Fruit fly (Drosophila melanogaster) whole organism, embryonic: ENCODE data around the gene dnc.
A peak's percentile ranks its signal among the peaks of the same experiment; 100 is the strongest.

Source experiments
- CG10959 ChIP-seq: fragments of 200-800 bp; sonication (Bioruptor generic); IDR thresholded peaks from 2 replicates; pipeline ENCODE4 v1.3.6; 2022; ENCODE audit warnings: missing biosample characterization, missing genetic modification characterization
- CG11247 ChIP-seq: fragments of 200-800 bp; sonication (Bioruptor generic); IDR thresholded peaks from 2 replicates; pipeline ENCODE4 v1.3.6; 2022; ENCODE audit warnings: missing biosample characterization, missing genetic modification characterization
- CG11398 ChIP-seq: fragments of 200-800 bp; sonication (Bioruptor generic); optimal IDR thresholded peaks from 2 replicates; lab custom pipeline; 2016; ENCODE audit warnings: missing biosample characterization, missing genetic modification characterization
- CG14441 ChIP-seq: fragments of 200-800 bp; sonication (Bioruptor generic); IDR thresholded peaks from 2 replicates; pipeline ENCODE4 v1.3.6; 2022; ENCODE audit warnings: missing biosample characterization, missing genetic modification characterization
- CG15514 ChIP-seq: fragments of 200-800 bp; sonication (Bioruptor generic); optimal IDR thresholded peaks from 3 replicates; lab custom pipeline; 2017; ENCODE audit warnings: missing biosample characterization, missing genetic modification characterization, mild to moderate bottlenecking, moderate library complexity, missing genetic modification reagents
- CG15601 ChIP-seq: fragments of 200-800 bp; sonication (Bioruptor generic); optimal IDR thresholded peaks from 3 replicates; lab custom pipeline; 2019; ENCODE audit warnings: missing biosample characterization, mild to moderate bottlenecking, missing genetic modification characterization, moderate library complexity
- CG17568 ChIP-seq: fragments of 200-800 bp; sonication (Bioruptor generic); optimal IDR thresholded peaks from 2 replicates; lab custom pipeline; 2018; ENCODE audit warnings: missing biosample characterization, mild to moderate bottlenecking, missing genetic modification characterization, moderate library complexity
- CG2875 ChIP-seq: fragments of 200-800 bp; sonication (Bioruptor generic); optimal IDR thresholded peaks from 2 replicates; lab custom pipeline; 2017; ENCODE audit warnings: missing biosample characterization, mild to moderate bottlenecking, missing genetic modification characterization, missing genetic modification reagents
- CG2889 ChIP-seq: fragments of 200-800 bp; sonication (Bioruptor generic); IDR thresholded peaks from 3 replicates; pipeline ENCODE4 v1.3.6; 2022; ENCODE audit warnings: missing biosample characterization, missing genetic modification characterization
- CG3065 ChIP-seq: fragments of 200-800 bp; sonication (Bioruptor generic); optimal IDR thresholded peaks from 2 replicates; lab custom pipeline; 2016; ENCODE audit warnings: missing biosample characterization, missing genetic modification characterization
- CG3726 ChIP-seq: fragments of 200-800 bp; sonication (Bioruptor generic); IDR thresholded peaks from 3 replicates; pipeline ENCODE4, ENCODE4 v1.3.6; 2022; ENCODE audit warnings: missing biosample characterization, missing genetic modification characterization
- CG43689 ChIP-seq: fragments of 200-800 bp; sonication (Bioruptor generic); IDR thresholded peaks from 2 replicates; pipeline ENCODE4 v1.3.6; 2022; ENCODE audit warnings: missing biosample characterization, missing genetic modification characterization
- CG4424 ChIP-seq: fragments of 200-800 bp; sonication (Bioruptor generic); optimal IDR thresholded peaks from 3 replicates; lab custom pipeline; 2016; ENCODE audit warnings: missing biosample characterization, missing genetic modification characterization
- CG6175 ChIP-seq: fragments of 200-800 bp; sonication (Bioruptor generic); IDR thresholded peaks from 3 replicates; pipeline ENCODE4 v1.3.6; 2022; ENCODE audit warnings: missing biosample characterization, missing genetic modification characterization
- CG6689 ChIP-seq: fragments of 200-800 bp; sonication (Bioruptor generic); IDR thresholded peaks from 2 replicates; pipeline ENCODE4 v1.3.6; 2022; ENCODE audit warnings: missing biosample characterization, missing genetic modification characterization
- CG6791 ChIP-seq: fragments of 200-800 bp; sonication (Bioruptor generic); IDR thresholded peaks from 3 replicates; pipeline ENCODE4 v1.3.6; 2022; ENCODE audit warnings: missing biosample characterization, missing genetic modification characterization; ENCODE audit not compliant: partially characterized antibody
- CG6854 ChIP-seq: fragments of 200-800 bp; sonication (Bioruptor generic); optimal IDR thresholded peaks from 3 replicates; lab custom pipeline; 2017; ENCODE audit warnings: missing biosample characterization, mild to moderate bottlenecking, missing genetic modification characterization
- CG7745 ChIP-seq: fragments of 200-800 bp; sonication (Bioruptor generic); optimal IDR thresholded peaks from 2 replicates; lab custom pipeline; 2018; ENCODE audit warnings: missing biosample characterization, mild to moderate bottlenecking, missing genetic modification characterization, moderate library complexity
- CG8765 ChIP-seq: fragments of 200-800 bp; sonication (Bioruptor generic); IDR thresholded peaks from 2 replicates; pipeline ENCODE4 v1.3.6; 2022; ENCODE audit warnings: missing biosample characterization, missing genetic modification characterization
- Camta ChIP-seq: fragments of 200-800 bp; sonication (Bioruptor generic); optimal IDR thresholded peaks from 2 replicates; lab custom pipeline; 2016; ENCODE audit warnings: missing biosample characterization, missing genetic modification characterization
- Dref ChIP-seq: fragments of 200-800 bp; sonication (Bioruptor generic); IDR thresholded peaks from 2 replicates; pipeline ENCODE4 v1.3.6; 2022; ENCODE audit warnings: missing biosample characterization, missing genetic modification characterization
- Ets97D ChIP-seq: fragments of 200-800 bp; sonication (Bioruptor generic); optimal IDR thresholded peaks from 3 replicates; lab custom pipeline; 2016; ENCODE audit warnings: missing biosample characterization, missing genetic modification characterization
- Gug ChIP-seq: fragments of 200-800 bp; sonication (Bioruptor generic); IDR thresholded peaks from 4 replicates; pipeline ENCODE4 v1.3.6; 2022; ENCODE audit warnings: missing biosample characterization, missing genetic modification characterization
- HLH4C ChIP-seq: fragments of 200-800 bp; sonication (Bioruptor generic); IDR thresholded peaks from 3 replicates; pipeline ENCODE4 v1.3.6; 2022; ENCODE audit warnings: missing biosample characterization, missing genetic modification characterization; ENCODE audit not compliant: partially characterized antibody
- HmgD ChIP-seq: fragments of 200-800 bp; sonication (Bioruptor generic); optimal IDR thresholded peaks from 3 replicates; lab custom pipeline; 2016; ENCODE audit warnings: missing biosample characterization, missing genetic modification characterization
- Lhr ChIP-seq: fragments of 200-800 bp; sonication (Bioruptor generic); optimal IDR thresholded peaks from 3 replicates; lab custom pipeline; 2017; ENCODE audit warnings: mild to moderate bottlenecking, missing biosample characterization, missing genetic modification reagents, missing genetic modification characterization
- Meics ChIP-seq: fragments of 200-800 bp; sonication (Bioruptor generic); optimal IDR thresholded peaks from 2 replicates; lab custom pipeline; 2017; ENCODE audit warnings: missing biosample characterization, mild to moderate bottlenecking, missing genetic modification characterization
- Nf-YC ChIP-seq: fragments of 200-800 bp; optimal IDR thresholded peaks from 3 replicates; lab custom pipeline; 2019; ENCODE audit warnings: missing biosample characterization, mild to moderate bottlenecking, missing genetic modification characterization, moderate library complexity
- Sin3A ChIP-seq: fragments of >200 bp; optimal IDR thresholded peaks from 2 replicates; lab custom pipeline; 2018
- Stat92E ChIP-seq, 3 experiments: fragments of >200 bp in 2 of 3; fragments of 200-800 bp in 1 of 3; sonication (Bioruptor generic) in 1 of 3; optimal IDR thresholded peaks; 2 replicates each; lab custom pipeline; 2017 to 2019; ENCODE audit warnings: missing biosample characterization in 3 of 3, missing genetic modification characterization in 3 of 3, mild to moderate bottlenecking in 1 of 3, moderate library complexity in 1 of 3
- TFAM ChIP-seq: fragments of 200-800 bp; sonication (Bioruptor generic); optimal IDR thresholded peaks from 2 replicates; lab custom pipeline; 2017; ENCODE audit warnings: missing biosample characterization, missing genetic modification characterization, inconsistent platforms
- ara ChIP-seq: fragments of 200-800 bp; sonication (Bioruptor generic); IDR thresholded peaks from 2 replicates; pipeline ENCODE4 v1.3.6; 2022; ENCODE audit warnings: missing biosample characterization, missing genetic modification characterization
- br ChIP-seq: fragments of >200 bp; optimal IDR thresholded peaks from 2 replicates; lab custom pipeline; 2017
- cato ChIP-seq: fragments of 200-800 bp; sonication (Bioruptor generic); optimal IDR thresholded peaks from 2 replicates; lab custom pipeline; 2016; ENCODE audit warnings: missing biosample characterization, missing genetic modification characterization, borderline replicate concordance
- crc ChIP-seq: fragments of 200-800 bp; sonication (Bioruptor generic); optimal IDR thresholded peaks from 2 replicates; lab custom pipeline; 2016; ENCODE audit warnings: missing biosample characterization, missing genetic modification characterization
- dan ChIP-seq: fragments of 200-800 bp; sonication (Bioruptor generic); IDR thresholded peaks from 2 replicates; pipeline ENCODE4 v1.3.6; 2022; ENCODE audit warnings: missing biosample characterization, missing genetic modification characterization
- eve ChIP-seq, 2 experiments: fragments of >200 bp; optimal IDR thresholded peaks; 2 replicates each; lab custom pipeline; 2017; ENCODE audit warnings: missing biosample characterization in 2 of 2, missing genetic modification characterization in 2 of 2
- fu2 ChIP-seq: fragments of 200-800 bp; sonication (Bioruptor generic); optimal IDR thresholded peaks from 2 replicates; lab custom pipeline; 2016; ENCODE audit warnings: missing biosample characterization, missing genetic modification characterization
- gcm2 ChIP-seq: fragments of 200-800 bp; sonication (Bioruptor generic); optimal IDR thresholded peaks from 2 replicates; lab custom pipeline; 2016; ENCODE audit warnings: missing biosample characterization, missing genetic modification characterization
- gsb ChIP-seq: fragments of 200-800 bp; sonication (Bioruptor generic); IDR thresholded peaks from 2 replicates; pipeline ENCODE4 v1.3.6; 2022; ENCODE audit warnings: missing biosample characterization, missing genetic modification characterization
- mam ChIP-seq: fragments of 200-800 bp; sonication (Bioruptor generic); optimal IDR thresholded peaks from 3 replicates; lab custom pipeline; 2016; ENCODE audit warnings: missing biosample characterization, missing genetic modification characterization
- nerfin-1 ChIP-seq: fragments of 200-800 bp; sonication (Bioruptor generic); optimal IDR thresholded peaks from 3 replicates; lab custom pipeline; 2019; ENCODE audit warnings: missing biosample characterization, mild to moderate bottlenecking, missing genetic modification characterization, moderate library complexity
- org-1 ChIP-seq: fragments of 200-800 bp; sonication (Bioruptor generic); optimal IDR thresholded peaks from 2 replicates; lab custom pipeline; 2017; ENCODE audit warnings: missing biosample characterization, missing genetic modification characterization
- repo ChIP-seq: fragments of 200-800 bp; sonication (Bioruptor generic); optimal IDR thresholded peaks from 2 replicates; lab custom pipeline; 2016; ENCODE audit warnings: missing biosample characterization, missing genetic modification characterization
- salm ChIP-seq: fragments of 200-800 bp; sonication (Bioruptor generic); optimal IDR thresholded peaks from 2 replicates; lab custom pipeline; 2018; ENCODE audit warnings: missing biosample characterization, mild to moderate bottlenecking, missing genetic modification characterization
- schlank ChIP-seq: fragments of 200-800 bp; sonication (Bioruptor generic); optimal IDR thresholded peaks from 2 replicates; lab custom pipeline; 2018; ENCODE audit warnings: missing biosample characterization, mild to moderate bottlenecking, missing genetic modification characterization
- seq ChIP-seq: fragments of 200-800 bp; sonication (Bioruptor generic); IDR thresholded peaks from 2 replicates; pipeline ENCODE4 v1.3.6; 2022; ENCODE audit warnings: missing biosample characterization, missing genetic modification characterization
- so ChIP-seq: fragments of 200-800 bp; sonication (Bioruptor generic); IDR thresholded peaks from 3 replicates; pipeline ENCODE4 v1.3.6; 2022; ENCODE audit warnings: missing biosample characterization, missing genetic modification characterization
- stwl ChIP-seq: fragments of 200-800 bp; sonication (Bioruptor generic); optimal IDR thresholded peaks from 3 replicates; lab custom pipeline; 2018; ENCODE audit warnings: missing biosample characterization, mild to moderate bottlenecking, missing genetic modification characterization, moderate library complexity
- trh ChIP-seq: fragments of 200-800 bp; sonication (Bioruptor generic); optimal IDR thresholded peaks from 2 replicates; lab custom pipeline; 2016; ENCODE audit warnings: missing biosample characterization, missing genetic modification characterization
- vnd ChIP-seq: fragments of 200-800 bp; sonication (Bioruptor generic); IDR thresholded peaks from 3 replicates; pipeline ENCODE4 v1.3.6; 2022; ENCODE audit warnings: missing biosample characterization, missing genetic modification characterization; ENCODE audit not compliant: partially characterized antibody

The dnc gene

DNA sequence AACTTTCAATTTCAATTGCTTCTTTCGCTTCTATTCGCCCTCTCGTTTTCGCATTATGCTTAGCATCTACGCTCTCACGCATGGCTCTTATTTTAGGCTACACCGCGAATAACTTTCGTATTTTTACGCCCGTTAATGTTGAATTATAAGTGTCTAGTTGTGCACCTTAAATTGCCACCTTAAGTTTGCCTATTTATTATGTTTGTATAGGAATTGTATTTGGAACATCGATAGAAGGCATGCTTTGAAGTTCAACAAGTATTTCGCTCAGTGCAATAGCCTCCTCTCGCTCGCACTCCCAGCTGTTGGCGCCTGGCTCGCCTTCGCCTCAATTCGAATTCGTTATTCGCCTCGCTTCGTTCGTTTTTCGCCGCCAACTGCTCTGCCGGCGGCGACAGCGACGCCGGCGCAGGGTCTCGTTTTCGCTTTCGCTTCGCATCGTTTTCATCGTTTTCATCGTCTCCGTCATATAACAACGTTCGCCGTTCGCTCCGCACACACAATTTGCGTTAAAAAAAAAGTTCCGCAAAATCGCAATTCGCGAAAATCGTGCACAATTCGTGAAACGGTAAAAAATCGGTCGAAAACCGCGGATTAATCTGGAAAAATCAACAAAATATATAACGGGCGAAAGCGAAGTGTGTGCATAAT is 118.7 kb downstream of the dnc start (continued):
- TF ChIP-seq mam (GFP tag; lab: Kevin White, UChicago) (peak; percentile 99), dan (GFP tag; lab: Robert Waterston, UW) (peak; percentile 86), CG3065 (GFP tag; lab: Kevin White, UChicago) (peak; percentile 95), CG2889 (GFP tag; lab: Robert Waterston, UW) (peak; percentile 96), Ets97D (GFP tag; lab: Kevin White, UChicago) (peak; percentile 90), CG14441 (GFP tag; lab: Robert Waterston, UW) (peak; percentile 97), CG6791 (GFP tag; lab: Robert Waterston, UW) (no peak), eve (GFP tag; optimal IDR thresholded peaks at IDR 0.05; lab: Kevin White, UChicago) (peak in 1 of 2 experiments; percentile 99), CG6175 (GFP tag; lab: Robert Waterston, UW) (peak; percentile 93), repo (peak; percentile 97), CG10959 (GFP tag; lab: Robert Waterston, UW) (peak; percentile 90), TFAM (peak; percentile 84), CG7745 (no peak), CG3726 (peak; percentile 93), br (lab: Kevin White, UChicago) (no peak), CG17568 (GFP tag; lab: Kevin White, UChicago) (peak; percentile 91), Meics (GFP tag; lab: Kevin White, UChicago) (peak; percentile 98), CG8765 (GFP tag; lab: Robert Waterston, UW) (peak; percentile 86), org-1 (GFP tag; lab: Kevin White, UChicago) (peak; percentile 98), Gug (GFP tag; lab: Robert Waterston, UW) (peak; percentile 97), Lhr (GFP tag; lab: Kevin White, UChicago) (peak; percentile 83), seq (GFP tag; lab: Robert Waterston, UW) (peak; percentile 95), salm (tag; lab: Kevin White, UChicago) (peak; percentile 92), so (peak; percentile 95), CG11398 (GFP tag; lab: Kevin White, UChicago) (peak; percentile 97), CG2875 (GFP tag; lab: Kevin White, UChicago) (peak; percentile 94), ara (GFP tag; lab: Robert Waterston, UW) (peak; percentile 95), fu2 (GFP tag; lab: Kevin White, UChicago) (peak; percentile 98), Sin3A (lab: Kevin White, UChicago) (no peak), Stat92E (GFP tag; optimal IDR thresholded peaks at IDR 0.05; lab: Kevin White, UChicago) (peak in 1 of 3 experiments; percentile 77), Nf-YC (peak; percentile 78), CG11247 (peak; percentile 97), nerfin-1 (tag; lab: Kevin White, UChicago) (peak; percentile 89), Dref (GFP tag; lab: Robert Waterston, UW) (peak; percentile 44; the same call in 1 of the 2 replicates), schlank (tag; lab: Kevin White, UChicago) (peak; percentile 96), gcm2 (GFP tag; lab: Kevin White, UChicago) (peak; percentile 94), cato (peak; percentile 92), CG15601 (tag; lab: Kevin White, UChicago) (peak; percentile 90), stwl (tag; lab: Kevin White, UChicago) (peak; percentile 21), CG15514 (GFP tag; lab: Kevin White, UChicago) (peak; percentile 94), CG6854 (GFP tag; lab: Kevin White, UChicago) (peak; percentile 94), gsb (peak; percentile 93), HLH4C (GFP tag; lab: Robert Waterston, UW) (no peak), Camta (GFP tag; lab: Kevin White, UChicago) (peak; percentile 98), CG6689 (GFP tag; lab: Robert Waterston, UW) (peak; percentile 97), CG43689 (peak; percentile 91), HmgD (peak; percentile 98), trh (GFP tag; lab: Kevin White, UChicago) (peak; percentile 92), CG4424 (GFP tag; lab: Kevin White, UChicago) (peak; percentile 97), crc (peak; percentile 98), vnd (no peak)
